Fruit fly (Drosophila melanogaster) whole organism, embryonic: ENCODE data around the gene OtopLc.

Experiments
- Ada2b ChIP-seq: fragments of 200-800 bp; sonication (Bioruptor generic); IDR thresholded peaks from 2 replicates; pipeline ENCODE4 v1.3.6; 2022; ENCODE audit warnings: missing biosample characterization, missing genetic modification characterization
- Atf6 ChIP-seq: fragments of 200-800 bp; sonication (Bioruptor generic); IDR thresholded peaks from 2 replicates; pipeline ENCODE4 v1.3.6; 2022; ENCODE audit warnings: missing biosample characterization, missing genetic modification characterization
- BEAF-32 ChIP-seq: fragments of 200-800 bp; sonication (Bioruptor generic); optimal IDR thresholded peaks from 3 replicates; lab custom pipeline; 2017; ENCODE audit warnings: missing biosample characterization, missing genetic modification characterization, mild to moderate bottlenecking, moderate library complexity, missing genetic modification reagents
- CG10565 ChIP-seq: fragments of 200-800 bp; sonication (Bioruptor generic); optimal IDR thresholded peaks from 3 replicates; lab custom pipeline; 2016; ENCODE audit warnings: missing biosample characterization, mild to moderate bottlenecking, missing genetic modification characterization
- CG12219 ChIP-seq: fragments of 200-800 bp; sonication (Bioruptor generic); optimal IDR thresholded peaks from 3 replicates; lab custom pipeline; 2018; ENCODE audit warnings: missing biosample characterization, mild to moderate bottlenecking, missing genetic modification characterization
- CG12236 ChIP-seq: fragments of 200-800 bp; sonication (Bioruptor generic); optimal IDR thresholded peaks from 2 replicates; lab custom pipeline; 2016; ENCODE audit warnings: missing biosample characterization, missing genetic modification characterization
- CG1233 ChIP-seq: fragments of 200-800 bp; sonication (Bioruptor generic); optimal IDR thresholded peaks from 4 replicates; lab custom pipeline; 2018; ENCODE audit warnings: missing biosample characterization, mild to moderate bottlenecking, missing genetic modification characterization
- CG12659 ChIP-seq: fragments of 200-800 bp; sonication (Bioruptor generic); optimal IDR thresholded peaks from 3 replicates; lab custom pipeline; 2017; ENCODE audit warnings: mild to moderate bottlenecking, missing biosample characterization, missing genetic modification reagents, missing genetic modification characterization
- CG12769 ChIP-seq: fragments of 200-800 bp; sonication (Bioruptor generic); optimal IDR thresholded peaks from 2 replicates; lab custom pipeline; 2019; ENCODE audit warnings: missing biosample characterization, mild to moderate bottlenecking, missing genetic modification characterization, moderate library complexity
- CG15514 ChIP-seq: fragments of 200-800 bp; sonication (Bioruptor generic); optimal IDR thresholded peaks from 3 replicates; lab custom pipeline; 2017; ENCODE audit warnings: missing biosample characterization, missing genetic modification characterization, mild to moderate bottlenecking, moderate library complexity, missing genetic modification reagents
- CG17328 ChIP-seq: fragments of 200-800 bp; sonication (Bioruptor generic); IDR thresholded peaks from 2 replicates; pipeline ENCODE4 v1.3.6; 2022; ENCODE audit warnings: missing biosample characterization, missing genetic modification characterization
- CG17829 ChIP-seq: fragments of 200-800 bp; optimal IDR thresholded peaks from 2 replicates; lab custom pipeline; 2019; ENCODE audit warnings: missing biosample characterization, mild to moderate bottlenecking, missing genetic modification characterization, moderate library complexity
- CG17912 ChIP-seq: fragments of 200-800 bp; sonication (Bioruptor generic); optimal IDR thresholded peaks from 2 replicates; lab custom pipeline; 2018; ENCODE audit warnings: missing biosample characterization, mild to moderate bottlenecking, missing genetic modification characterization
- CG32772 ChIP-seq: fragments of 200-800 bp; sonication (Bioruptor generic); IDR thresholded peaks from 2 replicates; pipeline ENCODE4 v1.3.6; 2022; ENCODE audit warnings: missing biosample characterization, missing genetic modification characterization
- CG3407 ChIP-seq: fragments of 200-800 bp; sonication (Bioruptor generic); optimal IDR thresholded peaks from 2 replicates; lab custom pipeline; 2018; ENCODE audit warnings: missing biosample characterization, mild to moderate bottlenecking, missing genetic modification characterization
- CG3995 ChIP-seq: fragments of 200-800 bp; sonication (Bioruptor generic); optimal IDR thresholded peaks from 3 replicates; lab custom pipeline; 2016; ENCODE audit warnings: missing biosample characterization, missing genetic modification characterization
- CG4404 ChIP-seq: fragments of 200-800 bp; sonication (Bioruptor generic); IDR thresholded peaks from 2 replicates; pipeline ENCODE4 v1.3.6; 2022; ENCODE audit warnings: missing biosample characterization, missing genetic modification characterization
- CG4707 ChIP-seq: fragments of 200-800 bp; sonication (Bioruptor generic); optimal IDR thresholded peaks from 2 replicates; lab custom pipeline; 2018; ENCODE audit warnings: missing biosample characterization, mild to moderate bottlenecking, missing genetic modification characterization, moderate library complexity
- CG5245 ChIP-seq: fragments of 200-800 bp; sonication (Bioruptor generic); optimal IDR thresholded peaks from 3 replicates; lab custom pipeline; 2016; ENCODE audit warnings: missing biosample characterization, missing genetic modification characterization
- CG6813 ChIP-seq: fragments of 200-800 bp; sonication (Bioruptor generic); optimal IDR thresholded peaks from 2 replicates; lab custom pipeline; 2017; ENCODE audit warnings: missing biosample characterization, missing genetic modification characterization, mild to moderate bottlenecking, moderate library complexity, missing genetic modification reagents
- CG6854 ChIP-seq: fragments of 200-800 bp; sonication (Bioruptor generic); optimal IDR thresholded peaks from 3 replicates; lab custom pipeline; 2017; ENCODE audit warnings: missing biosample characterization, mild to moderate bottlenecking, missing genetic modification characterization
- CG8944 ChIP-seq: fragments of 200-800 bp; sonication (Bioruptor generic); optimal IDR thresholded peaks from 3 replicates; lab custom pipeline; 2016; ENCODE audit warnings: missing biosample characterization, missing genetic modification characterization
- CG9797 ChIP-seq: fragments of 200-800 bp; sonication (Bioruptor generic); optimal IDR thresholded peaks from 3 replicates; lab custom pipeline; 2018; ENCODE audit warnings: missing biosample characterization, mild to moderate bottlenecking, missing genetic modification characterization
- CG9817 ChIP-seq: fragments of 200-800 bp; sonication (Bioruptor generic); optimal IDR thresholded peaks from 2 replicates; lab custom pipeline; 2018; ENCODE audit warnings: missing biosample characterization, mild to moderate bottlenecking, missing genetic modification characterization, moderate library complexity
- CkIIα-i1 ChIP-seq: fragments of 200-800 bp; sonication (Bioruptor generic); IDR thresholded peaks from 2 replicates; pipeline ENCODE4 v1.3.6; 2022; ENCODE audit warnings: missing biosample characterization, missing genetic modification characterization
- D19A ChIP-seq: fragments of 200-800 bp; optimal IDR thresholded peaks from 3 replicates; lab custom pipeline; 2019; ENCODE audit warnings: missing biosample characterization, mild to moderate bottlenecking, missing genetic modification characterization, moderate library complexity
- ERR ChIP-seq: fragments of 200-800 bp; sonication (Bioruptor generic); optimal IDR thresholded peaks from 2 replicates; lab custom pipeline; 2016; ENCODE audit warnings: missing biosample characterization, missing genetic modification characterization
- Elba2 ChIP-seq: fragments of 200-800 bp; sonication (Bioruptor generic); optimal IDR thresholded peaks from 3 replicates; lab custom pipeline; 2016; ENCODE audit warnings: missing biosample characterization, missing genetic modification characterization
- Ets65A ChIP-seq: fragments of 200-800 bp; sonication (Bioruptor generic); peaks from one replicate; lab custom pipeline; 2016; ENCODE audit warnings: missing biosample characterization, missing genetic modification characterization
- Fer3 ChIP-seq: fragments of 200-800 bp; sonication (Bioruptor generic); optimal IDR thresholded peaks from 2 replicates; lab custom pipeline; 2018; ENCODE audit warnings: missing biosample characterization, mild to moderate bottlenecking, missing genetic modification characterization, moderate library complexity
- HmgZ ChIP-seq: fragments of 200-800 bp; sonication (Bioruptor generic); optimal IDR thresholded peaks from 2 replicates; lab custom pipeline; 2018; ENCODE audit warnings: missing biosample characterization, mild to moderate bottlenecking, missing genetic modification characterization
- Hmr ChIP-seq: fragments of 200-800 bp; sonication (Bioruptor generic); optimal IDR thresholded peaks from 3 replicates; lab custom pipeline; 2017; ENCODE audit warnings: mild to moderate bottlenecking, missing biosample characterization, missing genetic modification reagents, missing genetic modification characterization
- Hmx ChIP-seq: fragments of 200-800 bp; sonication (Bioruptor generic); optimal IDR thresholded peaks from 2 replicates; lab custom pipeline; 2016; ENCODE audit warnings: missing biosample characterization, missing genetic modification characterization
- Hr3 ChIP-seq: fragments of 200-800 bp; sonication (Bioruptor generic); optimal IDR thresholded peaks from 3 replicates; lab custom pipeline; 2016; ENCODE audit warnings: missing biosample characterization, missing genetic modification characterization
- aop ChIP-seq: fragments of 200-800 bp; sonication (Bioruptor generic); IDR thresholded peaks from 2 replicates; pipeline ENCODE4 v1.3.6; 2022; ENCODE audit warnings: missing biosample characterization, missing genetic modification characterization
- cato ChIP-seq: fragments of 200-800 bp; sonication (Bioruptor generic); optimal IDR thresholded peaks from 2 replicates; lab custom pipeline; 2016; ENCODE audit warnings: missing biosample characterization, missing genetic modification characterization, borderline replicate concordance
- gcm ChIP-seq: fragments of 200-800 bp; sonication (Bioruptor generic); optimal IDR thresholded peaks from 2 replicates; lab custom pipeline; 2019; ENCODE audit warnings: missing biosample characterization, mild to moderate bottlenecking, missing genetic modification characterization, moderate library complexity
- grau ChIP-seq: fragments of 200-800 bp; optimal IDR thresholded peaks from 3 replicates; lab custom pipeline; 2019; ENCODE audit warnings: missing biosample characterization, mild to moderate bottlenecking, missing genetic modification characterization, moderate library complexity
- ken ChIP-seq: fragments of 200-800 bp; sonication (Bioruptor generic); IDR thresholded peaks from 3 replicates; pipeline ENCODE4 v1.3.6; 2022; ENCODE audit warnings: missing biosample characterization, missing genetic modification characterization
- lola ChIP-seq, 3 experiments: fragments of >200 bp in 2 of 3; fragments of 200-800 bp in 1 of 3; sonication (Bioruptor generic) in 1 of 3; optimal IDR thresholded peaks; 2 replicates each; lab custom pipeline; 2017 to 2019; ENCODE audit warnings: missing biosample characterization in 3 of 3, missing genetic modification characterization in 3 of 3, mild to moderate bottlenecking in 1 of 3, moderate library complexity in 1 of 3
- p53 ChIP-seq: fragments of 200-800 bp; sonication (Bioruptor generic); optimal IDR thresholded peaks from 2 replicates; lab custom pipeline; 2016; ENCODE audit warnings: missing biosample characterization, missing genetic modification characterization
- peb ChIP-seq: fragments of 200-800 bp; sonication (Bioruptor generic); IDR thresholded peaks from 2 replicates; pipeline ENCODE4 v1.3.6; 2022; ENCODE audit warnings: missing biosample characterization, missing genetic modification characterization
- sim ChIP-seq: fragments of 200-800 bp; sonication (Bioruptor generic); IDR thresholded peaks from 2 replicates; pipeline ENCODE4 v1.3.6; 2022; ENCODE audit warnings: missing biosample characterization, missing genetic modification characterization
- tll ChIP-seq, 2 experiments: fragments of 200-800 bp in 1 of 2; fragments of >200 bp in 1 of 2; sonication (Bioruptor generic) in 1 of 2; optimal IDR thresholded peaks; 2 replicates each; lab custom pipeline; 2017 to 2019; ENCODE audit warnings: missing biosample characterization in 2 of 2, missing genetic modification characterization in 2 of 2, mild to moderate bottlenecking in 1 of 2, moderate library complexity in 1 of 2
- unc-4 ChIP-seq: fragments of 200-800 bp; sonication (Bioruptor generic); IDR thresholded peaks from 2 replicates; pipeline ENCODE4 v1.3.6; 2022; ENCODE audit warnings: missing biosample characterization, missing genetic modification characterization; ENCODE audit not compliant: partially characterized antibody
- zen ChIP-seq: fragments of 200-800 bp; sonication (Bioruptor generic); optimal IDR thresholded peaks from 3 replicates; lab custom pipeline; 2018; ENCODE audit warnings: missing biosample characterization, mild to moderate bottlenecking, missing genetic modification characterization, moderate library complexity
- zf30C ChIP-seq: fragments of 200-800 bp; sonication (Bioruptor generic); optimal IDR thresholded peaks from 3 replicates; lab custom pipeline; 2018; ENCODE audit warnings: missing biosample characterization, mild to moderate bottlenecking, missing genetic modification characterization

Gene OtopLc

dm6 chrX:5672243-5673051, 9.8 kb upstream of the OtopLc start, which contains the start of gene RpL35 (continued):
- no peak for TF ChIP-seq D19A
- peak; percentile 45 for TF ChIP-seq Fer3 (tag; lab: Kevin White, UChicago)
- peak; percentile 76 for TF ChIP-seq Hmr (GFP tag; lab: Kevin White, UChicago)
- TF ChIP-seq ken (GFP tag; lab: Robert Waterston, UW) = no peak; the same call in 2 of the 3 replicates
- peak; percentile 62 for TF ChIP-seq CG3995 (GFP tag; lab: Kevin White, UChicago)
- TF ChIP-seq CG4707 (GFP tag; lab: Kevin White, UChicago) = no peak
- TF ChIP-seq CG8944 (GFP tag; lab: Kevin White, UChicago) = no peak
- peak; percentile 52 for TF ChIP-seq CG6854 (GFP tag; lab: Kevin White, UChicago)
- TF ChIP-seq CG9817 (tag; lab: Kevin White, UChicago) = no peak
- peak; percentile 98 for TF ChIP-seq CG15514
- TF ChIP-seq Elba2 (GFP tag; lab: Kevin White, UChicago) = no peak
- TF ChIP-seq aop (GFP tag; lab: Robert Waterston, UW) = 0 out of 2 replicates have a peak, but pooled peaks have one; percentile 41
- peak; percentile 4 for TF ChIP-seq ERR (GFP tag; lab: Kevin White, UChicago)
- TF ChIP-seq unc-4 (GFP tag; lab: Robert Waterston, UW) = 0 out of 2 replicates have a peak, but pooled peaks have one; percentile 47
- TF ChIP-seq CG10565 (GFP tag; lab: Kevin White, UChicago) = no peak
- no peak for TF ChIP-seq lola (GFP tag; optimal IDR thresholded peaks at IDR 0.05; lab: Kevin White, UChicago)
- TF ChIP-seq BEAF-32 (GFP tag; lab: Kevin White, UChicago) = peak; percentile 67

dm6 chrX:5671537-5672029, 8.9 kb upstream of the OtopLc start, which contains the start of gene Rab18:
Gene Rab18 (minus strand): TSS chrX:5671812.
- TF ChIP-seq CG6813 (GFP tag; lab: Kevin White, UChicago) (no peak), zen (tag; lab: Kevin White, UChicago) (peak; percentile 18), CG17912 (GFP tag; lab: Kevin White, UChicago) (no peak), p53 (GFP tag; lab: Kevin White, UChicago) (no peak), CG5245 (GFP tag; lab: Kevin White, UChicago) (no peak), Atf6 (GFP tag; lab: Robert Waterston, UW) (no peak), sim (GFP tag; lab: Robert Waterston, UW) (no peak), CG4404 (peak; percentile 20; the same call in 1 of the 2 replicates), Hr3 (GFP tag; lab: Kevin White, UChicago) (peak; percentile 33), CG9797 (GFP tag; lab: Kevin White, UChicago) (no peak), CG12769 (tag; lab: Kevin White, UChicago) (no peak), Hmx (no peak), CkIIα-i1 (no peak), CG1233 (no peak), tll (GFP tag; optimal IDR thresholded peaks at IDR 0.05; lab: Kevin White, UChicago) (no peak), grau (tag; lab: Kevin White, UChicago) (peak; percentile 20), CG3407 (GFP tag; lab: Kevin White, UChicago) (no peak), CG12659 (no peak), gcm (GFP tag; lab: Kevin White, UChicago) (no peak), zf30C (GFP tag; lab: Kevin White, UChicago) (no peak), CG17829 (tag; lab: Kevin White, UChicago) (no peak), CG32772 (GFP tag; lab: Robert Waterston, UW) (no peak), CG17328 (no peak), peb (GFP tag; lab: Robert Waterston, UW) (no peak), D19A (no peak), cato (GFP tag; lab: Kevin White, UChicago) (no peak), Ets65A (GFP tag; lab: Kevin White, UChicago) (peak; percentile 94), CG12219 (GFP tag; lab: Kevin White, UChicago) (no peak), Ada2b (GFP tag; lab: Robert Waterston, UW) (no peak), CG12236 (no peak), HmgZ (no peak)
